Fruit fly (Drosophila melanogaster): ENCODE measurements around the gene Syt12.

dm6 chrX:13401245-13401644, 42.2 kb downstream of the Syt12 start:
- TF ChIP-seq ey (GFP tag; optimal IDR thresholded peaks at IDR 0.05) = no peak
- no peak for TF ChIP-seq tai (GFP tag; optimal IDR thresholded peaks at IDR 0.05)
- TF ChIP-seq pan (optimal IDR thresholded peaks at IDR 0.05) = no peak
- peak; percentile 32 for TF ChIP-seq Myc (optimal IDR thresholded peaks at IDR 0.05)
- no peak for TF ChIP-seq jim (GFP tag; optimal IDR thresholded peaks at IDR 0.05)

Measured in whole organism, wandering third instar larva.